Worm (Caenorhabditis elegans) whole organism, mixed stage, embryonic: ENCODE measurements around the gene unc-132.

Source experiments
- ceh-39 ChIP-seq: fragments of 150-350 bp; optimal IDR thresholded peaks from 2 replicates; lab custom pipeline; 2014; ENCODE audit warnings: missing biosample characterization, missing genetic modification characterization
- ham-2 ChIP-seq: fragments of 200-800 bp; sonication (Bioruptor generic); optimal IDR thresholded peaks from 2 replicates; lab custom pipeline; 2018; ENCODE audit warnings: mild to moderate bottlenecking, missing genetic modification characterization, missing compliant biosample characterization
- lin-13 ChIP-seq: fragments of 150-350 bp; optimal IDR thresholded peaks from 2 replicates; lab custom pipeline; 2014; ENCODE audit warnings: missing biosample characterization, missing genetic modification characterization
- lin-32 ChIP-seq: fragments of 200-800 bp; sonication (Bioruptor generic); optimal IDR thresholded peaks from 2 replicates; lab custom pipeline; 2018; ENCODE audit warnings: mild to moderate bottlenecking, missing genetic modification characterization, missing compliant biosample characterization
- lsy-2 ChIP-seq: fragments of 150-350 bp; optimal IDR thresholded peaks from 2 replicates; lab custom pipeline; 2014; ENCODE audit warnings: missing biosample characterization, missing genetic modification characterization
- mab-5 ChIP-seq: fragments of 150-350 bp; optimal IDR thresholded peaks from 2 replicates; lab custom pipeline; 2014; ENCODE audit warnings: missing biosample characterization, missing genetic modification characterization
- nhr-12 ChIP-seq: fragments of 150-350 bp; optimal IDR thresholded peaks from 2 replicates; lab custom pipeline; 2014; ENCODE audit warnings: missing biosample characterization, missing genetic modification characterization
- nhr-237 ChIP-seq: fragments of 150-350 bp; optimal IDR thresholded peaks from 2 replicates; lab custom pipeline; 2014; ENCODE audit warnings: missing biosample characterization, missing genetic modification characterization
- nhr-76 ChIP-seq: sonication (generic microtip); optimal IDR thresholded peaks from 2 replicates; lab custom pipeline; 2017; ENCODE audit warnings: missing biosample characterization, missing genetic modification characterization
- pha-4 ChIP-seq: fragments of 150-350 bp; optimal IDR thresholded peaks from 2 replicates; lab custom pipeline; 2018; ENCODE audit warnings: missing biosample characterization, missing genetic modification reagents, missing genetic modification characterization
- tbx-8 ChIP-seq: fragments of 200-800 bp; sonication (Bioruptor generic); optimal IDR thresholded peaks from 2 replicates; lab custom pipeline; 2018; ENCODE audit warnings: mild to moderate bottlenecking, missing genetic modification characterization, moderate library complexity, missing compliant biosample characterization
- unc-39 ChIP-seq: fragments of 150-350 bp; optimal IDR thresholded peaks from 2 replicates; lab custom pipeline; 2014; ENCODE audit warnings: missing biosample characterization, missing genetic modification characterization
- unc-62 ChIP-seq: fragments of 150-350 bp; optimal IDR thresholded peaks from 2 replicates; lab custom pipeline; 2014; ENCODE audit warnings: missing biosample characterization, missing genetic modification reagents, missing genetic modification characterization

DNA sequence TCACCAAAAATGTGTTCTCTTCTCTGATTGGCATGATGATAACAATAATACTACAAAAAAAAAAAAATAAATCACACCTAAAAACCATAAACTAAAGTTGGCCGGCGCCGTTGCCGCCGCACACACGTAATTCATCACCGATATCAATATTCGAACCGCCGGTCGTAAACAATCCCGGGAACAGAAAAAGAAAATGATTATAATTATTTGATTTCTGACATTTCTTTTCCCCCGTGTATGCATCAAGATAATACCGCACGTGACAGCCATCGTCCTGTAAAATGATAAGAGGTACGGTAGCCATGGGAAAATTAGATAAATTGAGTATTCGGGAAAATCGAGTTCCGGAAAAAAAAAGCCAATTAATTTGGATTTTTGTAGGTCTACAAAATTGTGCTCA lies 10.2 kb downstream of the unc-132 start:
- TF ChIP-seq ceh-39 (tag; lab: Kevin White, UChicago) (no peak), ham-2 (GFP tag; lab: Kevin White, UChicago) (no peak), unc-62 (no peak), lsy-2 (tag; lab: Kevin White, UChicago) (no peak), lin-13 (no peak), nhr-237 (no peak), pha-4 (tag; lab: Kevin White, UChicago) (no peak), tbx-8 (no peak), nhr-76 (tag; lab: Kevin White, UChicago) (no peak), mab-5 (tag; lab: Kevin White, UChicago) (no peak), unc-39 (no peak), nhr-12 (tag; lab: Kevin White, UChicago) (no peak), lin-32 (GFP tag; lab: Kevin White, UChicago) (no peak)
